Fruit fly (Drosophila melanogaster) S2 (cell line): ENCODE measurements around the gene Tet.

Source experiments
- CG8478 ChIP-seq: fragments of >200 bp; optimal IDR thresholded peaks from 2 replicates; lab custom pipeline; 2018
- CTCF ChIP-seq, 2 experiments: fragments of >200 bp; optimal IDR thresholded peaks; 2 replicates each; lab custom pipeline; 2018

Gene Tet

DNA sequence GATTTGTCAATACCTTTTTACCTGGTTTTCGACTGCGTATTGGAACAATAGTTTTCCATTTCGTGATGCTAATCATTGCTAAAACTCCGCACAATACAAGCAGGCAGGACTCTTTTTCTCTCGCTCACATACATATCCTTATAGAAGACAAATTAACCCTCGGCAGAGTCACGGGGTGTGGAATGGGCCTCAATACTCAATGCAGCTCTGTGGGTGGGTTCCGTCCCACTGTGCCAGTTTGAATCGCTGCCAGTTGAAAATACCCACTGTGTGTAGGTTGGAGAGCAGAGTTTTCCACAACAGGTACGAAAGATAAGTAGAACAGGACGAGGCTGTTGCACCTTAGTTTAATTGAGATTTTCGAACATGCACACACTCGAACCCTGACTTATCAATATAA lies 3.4 kb upstream of the Tet start:
- TF ChIP-seq CTCF (optimal IDR thresholded peaks at IDR 0.05; lab: Kevin White, UChicago) = no peak
- no peak for TF ChIP-seq CG8478 (lab: Kevin White, UChicago)

DNA sequence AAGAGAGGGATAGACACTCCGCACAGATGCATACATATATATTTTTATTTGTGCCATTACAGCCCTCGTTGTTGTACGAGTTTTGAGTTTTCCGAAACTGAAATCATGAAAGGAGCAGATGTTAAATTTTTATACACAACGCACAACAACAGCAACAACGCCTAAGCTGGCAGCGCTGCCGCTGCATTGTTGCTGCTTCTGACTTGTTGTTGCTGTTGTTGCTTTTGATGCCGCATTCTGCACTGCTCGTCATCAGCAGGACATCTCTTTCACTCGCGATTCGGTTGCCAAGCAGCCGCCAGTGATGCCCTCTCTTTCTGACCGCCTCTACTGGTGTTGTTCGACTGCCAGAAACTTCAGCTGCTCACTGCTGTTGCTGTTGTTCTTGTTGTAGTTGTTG lies 2.6 kb upstream of the Tet start:
- no peak for TF ChIP-seq CG8478 (lab: Kevin White, UChicago)
- TF ChIP-seq CTCF (optimal IDR thresholded peaks at IDR 0.05; lab: Kevin White, UChicago) = peak in 1 of 2 experiments; percentile 42

DNA sequence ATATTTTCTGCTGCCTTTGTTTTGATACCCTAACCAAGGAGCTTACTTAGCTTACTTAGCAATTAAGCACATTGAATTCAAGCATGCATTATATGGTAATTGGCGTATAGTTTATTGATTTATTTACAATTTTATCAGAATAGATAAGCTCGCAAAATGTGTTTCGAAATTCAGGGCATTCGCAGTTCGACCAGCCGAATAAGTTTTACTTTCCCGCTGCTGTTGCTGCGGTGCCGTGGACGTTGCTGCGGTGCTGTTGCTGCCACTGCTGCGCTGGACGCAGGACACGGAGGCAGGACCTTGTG lies 821 bp upstream of the Tet start:
- TF ChIP-seq CG8478 (lab: Kevin White, UChicago) (no peak), CTCF (optimal IDR thresholded peaks at IDR 0.05; lab: Kevin White, UChicago) (no peak)

DNA sequence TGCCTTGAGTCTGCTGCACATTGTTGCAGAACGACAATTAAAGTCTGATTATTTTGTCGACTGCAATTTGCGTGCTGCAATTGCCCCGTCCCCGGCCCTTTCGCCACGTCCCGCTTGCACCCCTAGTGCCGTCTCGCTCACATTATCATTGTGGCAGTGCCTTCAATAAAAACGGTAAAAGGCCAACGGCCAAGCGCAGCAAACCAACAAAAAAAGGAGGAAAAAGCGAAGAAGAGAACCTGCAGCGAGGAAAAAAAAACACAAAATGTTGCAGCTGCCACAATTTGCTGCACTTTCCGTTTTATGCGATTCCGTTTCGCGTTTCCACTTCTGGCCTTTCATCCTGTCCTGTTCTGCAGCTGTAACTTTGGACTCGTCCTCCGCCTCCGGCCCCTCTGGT lies 4.9 kb downstream of the Tet start:
- TF ChIP-seq CG8478 (lab: Kevin White, UChicago) = no peak
- no peak for TF ChIP-seq CTCF (optimal IDR thresholded peaks at IDR 0.05; lab: Kevin White, UChicago)

DNA sequence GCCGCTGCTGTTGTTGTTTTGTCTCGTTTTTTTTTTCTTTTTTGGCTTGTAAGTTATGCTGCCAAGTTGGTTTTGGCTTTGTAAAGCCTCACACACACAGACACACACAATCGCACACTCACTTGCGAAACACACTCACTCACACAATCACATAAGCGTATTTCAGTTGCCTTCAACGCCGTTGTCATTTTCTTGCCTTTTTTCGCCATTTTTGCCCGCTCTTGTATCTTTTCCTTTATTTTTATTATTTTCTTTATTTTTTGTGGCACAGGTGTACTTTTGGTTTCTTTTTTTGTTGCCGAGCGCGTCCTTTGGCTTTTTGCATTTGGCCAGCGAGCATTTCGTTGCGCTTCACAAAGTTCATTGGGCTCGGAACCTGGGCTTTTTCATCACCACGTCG lies 5.9 kb downstream of the Tet start:
- TF ChIP-seq CG8478 (lab: Kevin White, UChicago) = no peak
- TF ChIP-seq CTCF (optimal IDR thresholded peaks at IDR 0.05; lab: Kevin White, UChicago) = no peak

DNA sequence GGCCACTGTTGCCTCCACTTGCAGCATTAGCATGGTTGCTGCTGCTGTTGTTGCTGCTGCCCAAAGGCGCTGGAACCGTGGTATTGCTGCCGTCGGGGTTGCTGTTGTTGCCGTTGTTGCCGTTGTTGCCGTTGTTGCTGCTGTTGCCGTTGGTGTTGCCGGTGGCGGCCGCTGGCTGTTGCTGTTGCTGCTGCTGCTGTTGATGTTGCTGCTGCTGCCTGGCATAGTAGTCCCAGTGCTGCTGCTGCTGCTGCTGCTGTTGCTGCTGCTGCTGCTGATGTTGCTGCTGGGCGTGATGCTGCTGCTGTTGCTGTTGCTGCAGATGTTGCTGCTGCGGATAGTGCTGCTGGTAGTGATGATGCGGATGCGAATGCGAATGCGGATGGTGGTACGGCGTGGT lies 7.8 kb downstream of the Tet start:
- no peak for TF ChIP-seq CG8478 (lab: Kevin White, UChicago)
- TF ChIP-seq CTCF (optimal IDR thresholded peaks at IDR 0.05; lab: Kevin White, UChicago) = no peak

DNA sequence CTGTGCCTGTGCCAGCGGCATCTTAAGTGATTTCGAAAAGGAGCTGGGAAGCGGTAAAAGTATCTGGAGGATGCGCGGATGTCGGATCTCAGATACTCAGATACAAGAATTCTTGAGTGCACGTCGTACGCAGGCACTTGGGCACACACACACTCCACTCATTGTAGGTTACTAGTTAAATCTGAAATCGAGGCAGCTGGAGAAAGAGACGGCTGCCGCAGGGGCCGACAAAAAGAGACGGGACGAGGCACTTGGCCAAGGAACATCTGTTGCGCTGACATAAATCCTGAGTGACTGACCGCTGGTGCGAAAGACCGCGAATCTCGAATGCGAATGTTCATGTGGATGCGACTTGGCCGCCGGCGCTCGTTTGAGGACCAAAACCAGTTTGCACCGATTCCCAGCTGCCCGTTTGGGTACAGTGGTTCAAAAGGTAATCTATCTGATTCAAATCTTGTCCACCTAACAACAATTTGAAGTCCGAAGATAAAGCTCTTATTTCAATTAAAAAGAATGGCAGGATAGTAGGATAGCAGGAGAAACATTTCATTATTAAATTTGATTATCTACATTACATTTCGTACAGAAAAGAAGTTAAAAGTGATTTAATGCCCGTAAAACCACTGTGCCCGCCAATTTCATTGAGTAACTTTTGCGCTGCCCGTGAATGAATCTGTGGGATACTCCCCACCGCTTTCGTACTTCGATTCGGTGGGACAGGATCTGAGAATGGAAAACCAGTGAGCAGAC lies 10.1 kb downstream of the Tet start:
- TF ChIP-seq CG8478 (lab: Kevin White, UChicago) = no peak
- TF ChIP-seq CTCF (optimal IDR thresholded peaks at IDR 0.05; lab: Kevin White, UChicago) = no peak

DNA sequence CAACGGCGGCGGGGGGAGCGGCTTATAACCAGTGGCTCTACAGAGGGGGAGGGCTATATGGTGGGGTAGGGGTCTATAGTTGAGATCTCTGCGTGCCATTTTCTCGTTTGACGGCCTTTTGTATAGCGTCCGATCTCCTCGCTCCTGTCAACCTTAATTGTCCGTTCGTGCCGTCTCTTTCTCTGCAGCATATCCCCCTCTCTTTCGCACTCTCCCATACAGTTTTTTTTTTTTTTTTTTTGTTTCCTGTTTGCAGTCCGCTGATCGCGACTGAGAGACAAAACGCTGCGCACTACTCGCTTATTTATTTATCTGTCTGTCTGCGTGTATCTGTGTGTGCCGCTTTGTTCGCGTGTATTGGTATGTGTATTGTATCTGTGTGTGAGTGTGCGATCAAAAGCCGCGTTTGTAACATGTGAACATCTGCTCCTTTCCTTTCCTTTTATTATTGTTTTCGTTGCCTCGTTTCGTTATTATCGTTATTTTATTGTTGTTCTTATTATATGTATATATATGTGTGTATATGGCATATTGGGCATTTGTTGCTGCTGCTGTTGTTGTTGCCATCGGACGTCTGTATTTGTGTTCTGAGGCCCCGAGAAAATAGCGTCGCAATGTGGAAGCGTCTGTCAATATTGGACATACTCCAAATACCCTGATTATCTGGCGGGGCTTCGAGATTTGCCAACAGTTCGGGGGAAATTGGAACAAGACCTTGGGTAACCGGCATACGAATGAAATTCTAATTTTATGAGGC lies 11.3 kb downstream of the Tet start:
- no peak for TF ChIP-seq CTCF (optimal IDR thresholded peaks at IDR 0.05; lab: Kevin White, UChicago)
- TF ChIP-seq CG8478 (lab: Kevin White, UChicago) = peak; percentile 50

DNA sequence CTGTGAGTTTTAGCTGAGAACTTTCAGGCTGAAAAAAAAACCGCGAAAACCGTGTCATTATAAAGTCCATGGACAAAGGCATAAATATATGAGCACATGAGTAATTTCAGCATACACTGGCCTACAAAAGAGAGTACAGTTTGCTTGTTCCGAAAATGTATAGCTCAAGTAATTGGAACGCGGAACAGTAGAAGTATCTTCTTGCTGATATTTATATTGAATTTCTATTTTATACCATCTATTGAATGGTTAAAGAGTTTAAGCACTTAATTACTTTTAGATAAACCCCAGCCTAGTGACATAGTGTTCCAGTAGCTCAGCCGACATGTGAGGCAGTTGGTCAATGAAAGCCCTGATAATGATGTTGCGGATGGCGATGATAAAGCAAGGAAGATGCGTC lies 12.1 kb downstream of the Tet start:
- TF ChIP-seq CG8478 (lab: Kevin White, UChicago) (no peak), CTCF (optimal IDR thresholded peaks at IDR 0.05; lab: Kevin White, UChicago) (no peak)

DNA sequence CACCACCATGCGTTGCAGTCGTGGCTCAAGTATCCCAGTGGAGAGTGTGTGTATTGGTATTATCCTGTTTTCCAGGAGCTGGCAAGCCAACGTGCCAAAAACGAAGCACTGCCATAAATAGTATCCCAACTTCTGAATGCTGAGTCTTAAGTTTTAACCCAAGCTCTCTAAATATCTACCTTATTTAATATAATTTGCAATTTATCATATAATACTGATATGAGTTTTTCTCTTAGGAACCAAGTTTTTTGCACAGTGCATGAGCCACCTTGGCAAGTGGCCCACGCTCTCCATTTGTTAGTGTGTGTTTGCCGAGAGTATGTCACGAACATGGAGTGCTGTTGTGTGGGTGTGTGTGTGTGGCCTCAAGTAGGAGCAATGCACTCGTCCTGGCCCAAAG lies 13.4 kb downstream of the Tet start:
- no peak for TF ChIP-seq CG8478 (lab: Kevin White, UChicago)
- no peak for TF ChIP-seq CTCF (optimal IDR thresholded peaks at IDR 0.05; lab: Kevin White, UChicago)

DNA sequence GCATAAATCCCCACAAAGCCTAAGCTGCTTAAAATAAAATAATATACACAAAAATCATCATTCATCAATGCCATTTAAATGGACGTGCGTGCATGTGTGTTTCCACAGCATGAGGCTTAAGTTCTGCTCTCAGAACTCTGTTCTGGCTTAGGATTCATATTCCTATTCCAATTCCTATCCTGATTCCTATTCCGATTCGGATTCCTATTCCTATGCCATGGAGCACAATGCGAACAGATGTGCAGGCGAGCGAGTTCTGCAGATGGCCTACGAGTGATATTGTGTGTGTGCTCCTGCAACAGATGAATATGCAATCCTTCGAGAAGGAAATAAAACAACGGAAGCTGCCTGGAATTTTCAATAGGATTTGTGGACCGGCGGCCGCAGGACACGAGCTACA lies 14.5 kb downstream of the Tet start:
- TF ChIP-seq CTCF (optimal IDR thresholded peaks at IDR 0.05; lab: Kevin White, UChicago) = no peak
- TF ChIP-seq CG8478 (lab: Kevin White, UChicago) = no peak

DNA sequence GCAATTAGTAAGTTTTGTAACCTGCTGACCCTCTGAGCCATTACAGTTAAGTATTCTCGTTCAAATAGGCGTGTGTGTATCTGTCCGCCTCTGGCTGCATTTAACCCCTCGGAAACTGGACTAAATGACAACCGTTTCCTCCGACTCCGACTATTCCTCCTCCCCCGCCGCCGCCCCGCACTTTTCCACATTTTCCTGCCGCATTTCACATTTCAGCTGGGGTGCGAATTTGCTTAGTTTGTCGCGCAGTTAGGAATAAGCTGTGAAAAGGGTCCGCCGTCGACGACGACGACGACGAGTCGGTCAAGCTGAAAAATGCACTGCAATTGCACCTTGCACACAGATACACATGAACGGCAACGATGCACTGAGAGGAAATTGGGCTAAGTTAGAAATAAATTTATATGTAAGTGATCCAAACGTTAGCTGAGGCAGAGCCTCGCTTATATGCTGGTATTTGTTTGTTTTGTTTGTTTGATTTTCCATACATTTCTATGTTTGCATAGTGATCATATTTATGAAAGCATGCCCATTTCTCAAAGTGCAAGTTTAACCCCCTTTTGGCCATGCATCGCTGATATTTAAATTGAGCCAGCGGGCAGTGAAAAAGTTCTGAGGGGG lies 16.9 kb downstream of the Tet start:
- no peak for TF ChIP-seq CG8478 (lab: Kevin White, UChicago)

DNA sequence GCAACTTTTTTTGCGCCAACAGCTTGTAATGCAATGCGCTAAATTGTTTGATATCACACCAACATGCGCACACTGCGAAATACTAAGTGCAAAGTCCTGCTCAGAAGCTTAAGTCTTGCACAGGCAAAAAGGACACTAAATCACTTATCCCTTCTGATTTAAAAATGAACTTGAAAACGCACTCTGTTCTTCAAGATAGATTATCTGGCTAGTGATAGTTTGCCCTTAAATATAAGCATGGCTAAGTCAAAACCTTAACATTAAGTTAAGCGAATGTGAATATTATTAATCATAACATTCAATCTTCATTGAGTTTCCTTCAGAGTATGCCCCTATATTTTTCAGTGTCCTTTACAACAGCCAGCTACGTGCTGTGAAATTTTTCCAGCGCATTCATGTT lies 18.9 kb downstream of the Tet start:
- TF ChIP-seq CG8478 (lab: Kevin White, UChicago) (no peak), CTCF (optimal IDR thresholded peaks at IDR 0.05; lab: Kevin White, UChicago) (no peak)

DNA sequence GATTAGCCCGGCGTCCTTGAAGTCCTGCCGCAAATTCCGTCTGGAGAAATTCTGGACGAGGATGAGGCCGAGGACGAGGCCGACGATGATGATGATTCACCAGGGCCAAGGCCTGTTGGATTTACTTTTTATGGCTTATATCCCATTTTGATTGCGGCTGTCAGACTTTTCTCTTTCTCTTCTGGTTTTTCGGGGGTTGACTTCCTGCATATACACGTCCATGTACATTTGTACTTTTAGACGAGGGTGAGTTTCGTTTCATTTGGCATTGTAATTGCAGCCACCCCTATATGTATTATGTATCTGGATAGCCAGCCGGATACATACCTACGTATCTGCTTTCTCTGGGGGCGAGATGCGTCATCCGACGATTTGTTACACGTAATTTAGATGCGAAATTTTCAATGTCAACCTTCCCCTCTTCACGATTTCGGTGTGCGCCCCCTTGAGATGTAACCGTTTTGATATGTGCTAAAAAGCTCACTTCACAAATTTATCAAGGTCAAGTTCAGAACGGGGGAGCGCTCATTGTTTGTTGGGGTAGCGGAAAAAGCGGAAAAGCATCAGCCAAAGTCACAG lies 23.4 kb downstream of the Tet start:
- TF ChIP-seq CTCF (optimal IDR thresholded peaks at IDR 0.05; lab: Kevin White, UChicago) (no peak), CG8478 (lab: Kevin White, UChicago) (no peak)

DNA sequence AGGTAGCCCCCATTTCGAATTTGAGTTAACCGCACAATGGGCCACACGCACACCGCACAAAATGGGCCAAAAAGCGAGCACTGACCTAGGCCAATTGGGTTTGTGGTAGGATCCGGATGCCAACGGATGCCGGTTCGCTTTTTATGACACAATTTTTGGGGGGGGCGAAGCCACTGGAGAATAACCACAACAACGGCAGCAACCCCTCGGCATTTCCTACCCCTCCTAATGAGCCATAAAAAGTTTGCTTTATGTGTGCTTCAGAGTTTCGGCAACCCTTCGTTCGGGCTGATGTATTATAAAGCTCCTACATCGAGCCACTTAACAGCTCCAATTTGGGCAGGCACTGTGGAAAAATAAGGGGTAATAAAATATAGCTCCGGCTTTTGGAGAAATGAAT lies 24.3 kb downstream of the Tet start:
- TF ChIP-seq CG8478 (lab: Kevin White, UChicago) = no peak
- TF ChIP-seq CTCF (optimal IDR thresholded peaks at IDR 0.05; lab: Kevin White, UChicago) = no peak
